Worm (Caenorhabditis elegans): ENCODE results near the gene Y73B3B.3.
"Not testable (repeated sequence)": the region's sequence is repeated elsewhere in the genome, so short reads cannot be mapped to it uniquely, and the experiment has no call there.

ce11 chrX:258540-258939 lies 48.7 kb downstream of the Y73B3B.3 start:
- not testable (repeated sequence) for TF ChIP-seq ceh-100 (GFP tag; IDR thresholded peaks at IDR 0.05); unc-62 (GFP tag; optimal IDR thresholded peaks at IDR 0.05); Y53F4B.3 (GFP tag; IDR thresholded peaks at IDR 0.05); nfya-1 (tag; optimal IDR thresholded peaks at IDR 0.05; ENCODE audit: borderline replicate concordance, insufficient read depth); atf-7 (tag; optimal IDR thresholded peaks at IDR 0.05); ztf-28 (GFP tag; IDR thresholded peaks at IDR 0.05)

Measured in whole organism, young adult.